Fruit fly (Drosophila melanogaster) whole organism: Measurements from ENCODE around the gene Cyp316a1.

Source experiments
- CG8478 ChIP-seq: fragments of >200 bp; optimal IDR thresholded peaks from 2 replicates; lab custom pipeline; 2018; ENCODE audit warnings: inconsistent platforms
- Dll ChIP-seq: fragments of >200 bp; optimal IDR thresholded peaks from 2 replicates; lab custom pipeline; 2017
- psq ChIP-seq: fragments of >200 bp; optimal IDR thresholded peaks from 2 replicates; lab custom pipeline; 2017
- usp ChIP-seq: fragments of >200 bp; optimal IDR thresholded peaks from 2 replicates; lab custom pipeline; 2017; ENCODE audit warnings: missing biosample characterization, missing genetic modification characterization, mixed read lengths

dm6 chr3L:7518351-7519102 is 26.9 kb downstream of the Cyp316a1 start, which contains the start of gene ltl:
- TF ChIP-seq psq (lab: Kevin White, UChicago) (no peak), CG8478 (no peak), Dll (lab: Kevin White, UChicago) (no peak), usp (GFP tag; lab: Kevin White, UChicago) (no peak)
